Worm (Caenorhabditis elegans) whole organism, mixed stage, embryonic: Measurements from ENCODE around the gene srx-9.
"Not testable (repeated sequence)": the region's sequence is repeated elsewhere in the genome, so short reads cannot be mapped to it uniquely, and the experiment has no call there.

Experiments used
- ceh-39 ChIP-seq: fragments of 150-350 bp; optimal IDR thresholded peaks from 2 replicates; lab custom pipeline; 2014; ENCODE audit warnings: missing biosample characterization, missing genetic modification characterization
- cnd-1 ChIP-seq: fragments of 200-800 bp; sonication (Bioruptor generic); optimal IDR thresholded peaks from 2 replicates; lab custom pipeline; 2018; ENCODE audit warnings: mild to moderate bottlenecking, missing genetic modification characterization, missing compliant biosample characterization
- drap-1 ChIP-seq: fragments of 200-800 bp; sonication (Bioruptor generic); optimal IDR thresholded peaks from 3 replicates; lab custom pipeline; 2018; ENCODE audit warnings: mild to moderate bottlenecking, missing genetic modification characterization, missing compliant biosample characterization
- elt-1 ChIP-seq: sonication (generic microtip); optimal IDR thresholded peaks from 2 replicates; lab custom pipeline; 2017; ENCODE audit warnings: missing genetic modification characterization, mild to moderate bottlenecking, missing compliant biosample characterization, antibody characterized with exemption, moderate library complexity, borderline replicate concordance; ENCODE audit not compliant: insufficient read depth
- lsy-2 ChIP-seq: fragments of 150-350 bp; optimal IDR thresholded peaks from 2 replicates; lab custom pipeline; 2014; ENCODE audit warnings: missing biosample characterization, missing genetic modification characterization
- mab-5 ChIP-seq: fragments of 150-350 bp; optimal IDR thresholded peaks from 2 replicates; lab custom pipeline; 2014; ENCODE audit warnings: missing biosample characterization, missing genetic modification characterization
- nhr-12 ChIP-seq: fragments of 150-350 bp; optimal IDR thresholded peaks from 2 replicates; lab custom pipeline; 2014; ENCODE audit warnings: missing biosample characterization, missing genetic modification characterization
- nhr-28 ChIP-seq: fragments of 150-350 bp; optimal IDR thresholded peaks from 2 replicates; lab custom pipeline; 2014; ENCODE audit warnings: missing biosample characterization, missing genetic modification characterization
- pha-4 ChIP-seq: fragments of 150-350 bp; optimal IDR thresholded peaks from 2 replicates; lab custom pipeline; 2018; ENCODE audit warnings: missing biosample characterization, missing genetic modification reagents, missing genetic modification characterization
- unc-120 ChIP-seq: sonication (generic microtip); optimal IDR thresholded peaks from 2 replicates; lab custom pipeline; 2017; ENCODE audit warnings: missing genetic modification characterization, missing compliant biosample characterization; ENCODE audit not compliant: poor library complexity, severe bottlenecking
- unc-62 ChIP-seq: fragments of 150-350 bp; optimal IDR thresholded peaks from 2 replicates; lab custom pipeline; 2014; ENCODE audit warnings: missing biosample characterization, missing genetic modification reagents, missing genetic modification characterization
- zip-8 ChIP-seq: fragments of 150-350 bp; optimal IDR thresholded peaks from 2 replicates; lab custom pipeline; 2014; ENCODE audit warnings: missing biosample characterization, missing genetic modification characterization
- ztf-11 ChIP-seq: fragments of 150-350 bp; optimal IDR thresholded peaks from 2 replicates; lab custom pipeline; 2014; ENCODE audit warnings: missing biosample characterization, missing genetic modification characterization

ce11 chrV:7345494-7345893 is 49.8 kb downstream of the srx-9 start, which contains the start of gene nhr-147:
- not testable (repeated sequence) for TF ChIP-seq lsy-2; nhr-12 (tag; lab: Kevin White, UChicago); pha-4; nhr-28 (tag; lab: Kevin White, UChicago); elt-1 (tag; lab: Kevin White, UChicago); unc-62; unc-120; ztf-11 (tag; lab: Kevin White, UChicago); zip-8 (tag; lab: Kevin White, UChicago); drap-1 (GFP tag; lab: Kevin White, UChicago); mab-5 (tag; lab: Kevin White, UChicago); ceh-39 (tag; lab: Kevin White, UChicago); cnd-1 (tag; lab: Kevin White, UChicago)
